Worm (Caenorhabditis elegans) whole organism, L4 larva: ENCODE data around the gene sdc-2.

Source experiments
- F10B5.3 ChIP-seq: sonication (generic microtip); optimal IDR thresholded peaks from 2 replicates; lab custom pipeline; 2016; ENCODE audit warnings: mild to moderate bottlenecking, missing genetic modification characterization, missing compliant biosample characterization
- F37D6.2 ChIP-seq: sonication (generic microtip); optimal IDR thresholded peaks from 2 replicates; lab custom pipeline; 2016; ENCODE audit warnings: mild to moderate bottlenecking, missing genetic modification characterization, missing compliant biosample characterization
- Y5F2A.4 ChIP-seq: fragments of 200-800 bp; sonication (Bioruptor generic); optimal IDR thresholded peaks from 2 replicates; lab custom pipeline; 2018; ENCODE audit warnings: mild to moderate bottlenecking, missing genetic modification characterization, missing compliant biosample characterization
- ZK337.2 ChIP-seq: fragments of 200-800 bp; sonication (Bioruptor generic); IDR thresholded peaks from 2 replicates; pipeline ENCODE4 v1.3.6; 2022; ENCODE audit warnings: missing genetic modification reagents, missing genetic modification characterization, missing compliant biosample characterization
- aly-2 ChIP-seq: sonication (generic microtip); optimal IDR thresholded peaks from 2 replicates; lab custom pipeline; 2018; ENCODE audit warnings: missing biosample characterization, missing genetic modification characterization
- ama-1 ChIP-seq: fragments of 150-350 bp; optimal IDR thresholded peaks from 2 replicates; lab custom pipeline; 2014; ENCODE audit warnings: inconsistent platforms, mixed read lengths
- arid-1 ChIP-seq: fragments of 200-800 bp; sonication (Bioruptor generic); conservative IDR thresholded peaks from 2 replicates; pipeline ENCODE4 v1.3.6; 2022; ENCODE audit warnings: missing genetic modification reagents, missing genetic modification characterization, missing compliant biosample characterization
- attf-4 ChIP-seq: sonication (generic microtip); optimal IDR thresholded peaks from 3 replicates; lab custom pipeline; 2017; ENCODE audit warnings: missing biosample characterization, missing genetic modification characterization
- ceh-28 ChIP-seq: fragments of 150-350 bp; optimal IDR thresholded peaks from 2 replicates; lab custom pipeline; 2014; ENCODE audit warnings: missing biosample characterization, missing genetic modification reagents, missing genetic modification characterization
- ceh-44 ChIP-seq: fragments of 200-800 bp; sonication (Bioruptor generic); IDR thresholded peaks from 2 replicates; pipeline ENCODE4 v1.3.6; 2022; ENCODE audit warnings: missing genetic modification reagents, missing genetic modification characterization, missing compliant biosample characterization
- ceh-62 ChIP-seq: sonication (generic microtip); optimal IDR thresholded peaks from 2 replicates; lab custom pipeline; 2017; ENCODE audit warnings: missing biosample characterization, missing genetic modification characterization
- ces-1 ChIP-seq: fragments of 150-350 bp; sonication (generic microtip); optimal IDR thresholded peaks from 4 replicates; lab custom pipeline; 2014; ENCODE audit warnings: missing biosample characterization, missing genetic modification reagents, missing genetic modification characterization
- ctbp-1 ChIP-seq: fragments of 200-800 bp; sonication (Bioruptor generic); IDR thresholded peaks from 2 replicates; pipeline ENCODE4 v1.3.6; 2022; ENCODE audit warnings: missing genetic modification reagents, missing genetic modification characterization, missing compliant biosample characterization
- daf-12 ChIP-seq: fragments of 150-350 bp; optimal IDR thresholded peaks from 2 replicates; lab custom pipeline; 2014; ENCODE audit warnings: missing biosample characterization, missing genetic modification reagents, missing genetic modification characterization
- daf-16 ChIP-seq, 3 experiments: sonication (generic microtip); optimal IDR thresholded peaks; 2 replicates each; lab custom pipeline; 2016 to 2017; ENCODE audit warnings: missing genetic modification characterization in 3 of 3, missing genetic modification reagents in 3 of 3, mild to moderate bottlenecking in 2 of 3, missing compliant biosample characterization in 2 of 3, missing biosample characterization in 1 of 3, moderate library complexity in 1 of 3
- duxl-1 ChIP-seq: sonication (generic microtip); optimal IDR thresholded peaks from 2 replicates; lab custom pipeline; 2016; ENCODE audit warnings: mild to moderate bottlenecking, missing genetic modification characterization, moderate library complexity, missing compliant biosample characterization; ENCODE audit not compliant: poor library complexity
- dve-1 ChIP-seq: sonication (generic microtip); optimal IDR thresholded peaks from 2 replicates; lab custom pipeline; 2017; ENCODE audit warnings: antibody characterized with exemption, mild to moderate bottlenecking, missing genetic modification characterization, missing compliant biosample characterization; ENCODE audit not compliant: insufficient read depth
- egl-27 ChIP-seq: sonication (generic microtip); optimal IDR thresholded peaks from 3 replicates; lab custom pipeline; 2017; ENCODE audit warnings: missing biosample characterization, missing genetic modification reagents, missing genetic modification characterization
- fkh-10 ChIP-seq: fragments of 150-350 bp; optimal IDR thresholded peaks from 2 replicates; lab custom pipeline; 2014; ENCODE audit warnings: missing biosample characterization, missing genetic modification reagents, missing genetic modification characterization
- fos-1 ChIP-seq: fragments of 150-350 bp; optimal IDR thresholded peaks from 2 replicates; lab custom pipeline; 2014; ENCODE audit warnings: missing biosample characterization, missing genetic modification characterization
- hif-1 ChIP-seq, 2 experiments: sonication (generic microtip); optimal IDR thresholded peaks; 2 replicates each; lab custom pipeline; 2016 to 2017; ENCODE audit warnings: missing compliant biosample characterization in 2 of 2, missing genetic modification characterization in 2 of 2, missing genetic modification reagents in 2 of 2, missing genotype in 2 of 2, mild to moderate bottlenecking in 1 of 2
- hlh-11 ChIP-seq: fragments of 200-800 bp; sonication (Bioruptor generic); optimal IDR thresholded peaks from 2 replicates; lab custom pipeline; 2018; ENCODE audit warnings: mild to moderate bottlenecking, missing genetic modification characterization, missing compliant biosample characterization
- hlh-30 ChIP-seq: sonication (generic microtip); optimal IDR thresholded peaks from 2 replicates; lab custom pipeline; 2017; ENCODE audit warnings: antibody characterized with exemption, mild to moderate bottlenecking, missing genetic modification characterization, missing compliant biosample characterization; ENCODE audit not compliant: insufficient read depth
- hmg-1.1 ChIP-seq: fragments of 200-800 bp; sonication (Bioruptor generic); IDR thresholded peaks from 2 replicates; pipeline ENCODE4 v1.3.6; 2022; ENCODE audit warnings: missing genetic modification reagents, missing genetic modification characterization, missing compliant biosample characterization
- lin-13 ChIP-seq: fragments of 150-350 bp; optimal IDR thresholded peaks from 2 replicates; lab custom pipeline; 2014; ENCODE audit warnings: missing biosample characterization, missing genetic modification reagents, missing genetic modification characterization
- lin-15B ChIP-seq: fragments of 150-350 bp; sonication (generic microtip); optimal IDR thresholded peaks from 3 replicates; lab custom pipeline; 2014; ENCODE audit warnings: missing biosample characterization, missing genetic modification characterization
- lin-29 ChIP-seq: fragments of 200-800 bp; sonication (Bioruptor generic); IDR thresholded peaks from 2 replicates; pipeline ENCODE4 v1.3.6; 2022; ENCODE audit warnings: missing genetic modification reagents, missing genetic modification characterization, missing compliant biosample characterization
- lin-39 ChIP-seq: fragments of 150-350 bp; optimal IDR thresholded peaks from 2 replicates; lab custom pipeline; 2014; ENCODE audit warnings: missing biosample characterization, missing genetic modification reagents, missing genetic modification characterization
- lsy-2 ChIP-seq, 2 experiments: fragments of 150-350 bp in 1 of 2; sonication (generic microtip) in 1 of 2; optimal IDR thresholded peaks; 2 replicates each; lab custom pipeline; 2014 to 2017; ENCODE audit warnings: missing biosample characterization in 2 of 2, missing genetic modification characterization in 2 of 2
- madf-9 ChIP-seq: fragments of 200-800 bp; sonication (Bioruptor generic); conservative IDR thresholded peaks from 2 replicates; pipeline ENCODE4 v1.3.6; 2022; ENCODE audit warnings: missing genetic modification reagents, missing genetic modification characterization, missing compliant biosample characterization
- mes-2 ChIP-seq: sonication (generic microtip); optimal IDR thresholded peaks from 2 replicates; lab custom pipeline; 2016; ENCODE audit warnings: missing genotype, mild to moderate bottlenecking, missing genetic modification characterization, missing compliant biosample characterization; ENCODE audit not compliant: poor library complexity, severe bottlenecking
- mxl-3 ChIP-seq: fragments of 200-800 bp; sonication (Bioruptor generic); optimal IDR thresholded peaks from 2 replicates; lab custom pipeline; 2018; ENCODE audit warnings: mild to moderate bottlenecking, missing genetic modification characterization, missing compliant biosample characterization
- nhr-10 ChIP-seq: fragments of 150-350 bp; optimal IDR thresholded peaks from 2 replicates; lab custom pipeline; 2014; ENCODE audit warnings: missing biosample characterization, missing genetic modification characterization
- nhr-11 ChIP-seq: fragments of 150-350 bp; optimal IDR thresholded peaks from 2 replicates; lab custom pipeline; 2014; ENCODE audit warnings: missing biosample characterization, missing genetic modification characterization
- nhr-111 ChIP-seq: fragments of 200-800 bp; sonication (Bioruptor generic); optimal IDR thresholded peaks from 2 replicates; lab custom pipeline; 2018; ENCODE audit warnings: mild to moderate bottlenecking, missing genetic modification characterization, missing compliant biosample characterization
- nhr-48 ChIP-seq: sonication (generic microtip); optimal IDR thresholded peaks from 2 replicates; lab custom pipeline; 2016; ENCODE audit warnings: mild to moderate bottlenecking, missing genetic modification characterization, missing compliant biosample characterization
- php-3 ChIP-seq: fragments of 200-800 bp; sonication (Bioruptor generic); IDR thresholded peaks from 2 replicates; pipeline ENCODE4 v1.3.6; 2022; ENCODE audit warnings: missing genetic modification reagents, missing genetic modification characterization, missing compliant biosample characterization
- pqm-1 ChIP-seq: sonication (generic microtip); optimal IDR thresholded peaks from 2 replicates; lab custom pipeline; 2017; ENCODE audit warnings: missing biosample characterization, missing genetic modification characterization
- rbr-2 ChIP-seq: sonication (generic microtip); optimal IDR thresholded peaks from 2 replicates; lab custom pipeline; 2016; ENCODE audit warnings: missing genotype, missing genetic modification characterization, missing compliant biosample characterization
- saeg-2 ChIP-seq: fragments of 200-800 bp; sonication (Bioruptor generic); IDR thresholded peaks from 2 replicates; pipeline ENCODE4 v1.3.6; 2022; ENCODE audit warnings: missing genetic modification reagents, missing genetic modification characterization, missing compliant biosample characterization
- skn-1 ChIP-seq: fragments of 150-350 bp; optimal IDR thresholded peaks from 2 replicates; lab custom pipeline; 2014; ENCODE audit warnings: missing biosample characterization, missing genetic modification characterization
- snpc-1.2 ChIP-seq: fragments of 200-800 bp; sonication (Bioruptor generic); IDR thresholded peaks from 2 replicates; pipeline ENCODE4 v1.3.6; 2022; ENCODE audit warnings: missing genetic modification reagents, missing genetic modification characterization, missing compliant biosample characterization
- snpc-4 ChIP-seq: fragments of 150-350 bp; optimal IDR thresholded peaks from 2 replicates; lab custom pipeline; 2014; ENCODE audit warnings: missing biosample characterization, missing genetic modification characterization
- spr-1 ChIP-seq: sonication (generic microtip); optimal IDR thresholded peaks from 2 replicates; lab custom pipeline; 2016; ENCODE audit warnings: mild to moderate bottlenecking, missing genetic modification characterization, missing compliant biosample characterization
- tra-1 ChIP-seq: fragments of 200-800 bp; sonication (Bioruptor generic); IDR thresholded peaks from 2 replicates; pipeline ENCODE4 v1.3.6; 2022; ENCODE audit warnings: missing genetic modification reagents, missing genetic modification characterization, missing compliant biosample characterization
- unc-62 ChIP-seq, 3 experiments: fragments of 150-350 bp in 1 of 3; sonication (generic microtip); optimal IDR thresholded peaks in 2 of 3; peaks in 1 of 3; 1 replicate in 1 of 3; 2 replicates in 2 of 3; lab custom pipeline; 2014 to 2017; ENCODE audit warnings: missing biosample characterization in 3 of 3, missing genetic modification characterization in 3 of 3, missing genetic modification reagents in 3 of 3, missing genotype in 1 of 3
- zfp-2 ChIP-seq: sonication (generic microtip); optimal IDR thresholded peaks from 2 replicates; lab custom pipeline; 2016; ENCODE audit warnings: mild to moderate bottlenecking, missing genetic modification characterization, missing compliant biosample characterization
- zip-2 ChIP-seq: fragments of 150-350 bp; optimal IDR thresholded peaks from 2 replicates; lab custom pipeline; 2014; ENCODE audit warnings: missing biosample characterization, missing genetic modification characterization
- ztf-11 ChIP-seq: fragments of 150-350 bp; optimal IDR thresholded peaks from 2 replicates; lab custom pipeline; 2014; ENCODE audit warnings: missing biosample characterization, missing genetic modification characterization

Gene sdc-2

DNA sequence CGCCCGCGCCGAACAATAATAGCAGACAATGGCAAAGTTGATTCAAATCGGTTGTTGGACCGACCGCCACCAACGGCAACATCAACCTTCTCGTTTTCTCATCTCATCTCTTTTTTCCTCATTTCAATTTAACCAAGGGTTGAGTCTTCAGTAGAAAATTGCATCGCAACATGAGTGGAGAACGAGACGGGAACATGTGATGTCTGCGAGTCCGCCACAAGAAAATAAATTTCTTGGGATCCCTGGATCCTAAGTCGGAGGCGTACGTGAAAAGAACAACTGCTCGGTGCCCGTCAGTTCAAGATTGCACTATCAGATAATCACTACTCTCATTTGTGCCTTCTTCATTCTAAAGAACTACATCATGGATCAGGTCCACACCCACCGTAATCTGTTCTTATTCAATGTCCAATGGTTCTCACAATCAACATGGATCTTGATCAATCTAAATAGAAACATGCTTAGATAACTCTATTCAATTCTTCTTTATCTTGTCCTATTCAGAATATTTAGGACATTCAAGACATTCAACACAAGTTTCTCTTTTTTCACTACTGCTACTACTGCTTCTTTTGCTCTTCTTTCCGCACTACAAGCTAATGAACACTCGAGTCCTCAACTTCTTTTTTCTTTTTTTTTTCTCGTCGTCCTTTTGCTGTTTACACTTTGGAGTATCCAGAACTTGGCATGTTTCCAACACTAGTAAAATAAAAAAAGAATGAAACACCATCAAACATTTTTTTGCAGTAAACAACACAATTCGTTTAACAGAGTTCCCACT, 47.7 kb upstream of the sdc-2 start:
- TF ChIP-seq Y5F2A.4 (no peak), arid-1 (GFP tag; lab: Robert Waterston, UW) (no peak), tra-1 (GFP tag; lab: Robert Waterston, UW) (no peak), ces-1 (GFP tag; lab: Kevin White, UChicago) (no peak), saeg-2 (no peak), lin-13 (GFP tag; lab: Kevin White, UChicago) (no peak), nhr-10 (tag; lab: Kevin White, UChicago) (no peak), ztf-11 (tag; lab: Kevin White, UChicago) (no peak), attf-4 (no peak), nhr-111 (GFP tag; lab: Kevin White, UChicago) (no peak), unc-62 (GFP tag; optimal IDR thresholded peaks at IDR 0.05 in 1 of 2; lab: Kevin White, UChicago) (peak in 1 of 2 experiments; percentile 39), unc-62 (tag; optimal IDR thresholded peaks at IDR 0.05; lab: Kevin White, UChicago) (no peak), egl-27 (no peak), mes-2 (tag; lab: Kevin White, UChicago) (no peak), duxl-1 (tag; lab: Kevin White, UChicago) (no peak), aly-2 (no peak), snpc-1.2 (GFP tag; lab: Robert Waterston, UW) (no peak), ama-1 (peak; percentile 16), hif-1 (tag; optimal IDR thresholded peaks at IDR 0.05; lab: Kevin White, UChicago) (no peak), mxl-3 (GFP tag; lab: Kevin White, UChicago) (no peak), daf-16 (GFP tag; optimal IDR thresholded peaks at IDR 0.05; lab: Kevin White, UChicago) (peak in 1 of 2 experiments; percentile 34), daf-16 (tag; optimal IDR thresholded peaks at IDR 0.05; lab: Kevin White, UChicago) (no peak), ceh-62 (tag; lab: Kevin White, UChicago) (no peak), pqm-1 (tag; lab: Kevin White, UChicago) (no peak), F10B5.3 (no peak), php-3 (GFP tag; lab: Robert Waterston, UW) (no peak), ceh-28 (tag; lab: Kevin White, UChicago) (no peak), hmg-1.1 (GFP tag; lab: Robert Waterston, UW) (peak; percentile 36; the same call in 1 of the 2 replicates), fkh-10 (GFP tag; lab: Kevin White, UChicago) (peak; percentile 69), F37D6.2 (tag; lab: Kevin White, UChicago) (no peak), lin-29 (GFP tag; lab: Robert Waterston, UW) (no peak), lin-15B (tag; lab: Kevin White, UChicago) (no peak), dve-1 (tag; lab: Kevin White, UChicago) (no peak), ctbp-1 (GFP tag; lab: Robert Waterston, UW) (no peak), hlh-30 (tag; lab: Kevin White, UChicago) (peak; percentile 65), snpc-4 (tag; lab: Kevin White, UChicago) (no peak), lin-39 (tag; lab: Kevin White, UChicago) (no peak), zfp-2 (tag; lab: Kevin White, UChicago) (no peak), zip-2 (tag; lab: Kevin White, UChicago) (no peak), spr-1 (tag; lab: Kevin White, UChicago) (no peak), lsy-2 (tag; optimal IDR thresholded peaks at IDR 0.05; lab: Kevin White, UChicago) (peak in 1 of 2 experiments; percentile 22), daf-12 (tag; lab: Kevin White, UChicago) (no peak), rbr-2 (no peak), ceh-44 (GFP tag; lab: Robert Waterston, UW) (no peak), madf-9 (GFP tag; lab: Robert Waterston, UW) (no peak), nhr-11 (tag; lab: Kevin White, UChicago) (peak; percentile 34), fos-1 (no peak), nhr-48 (tag; lab: Kevin White, UChicago) (no peak), hlh-11 (tag; lab: Kevin White, UChicago) (peak; percentile 12), ZK337.2 (GFP tag; lab: Robert Waterston, UW) (no peak), skn-1 (no peak)
